Worm (Caenorhabditis elegans): ENCODE data around the gene trap-4.

- no peak for TF ChIP-seq him-1 (tag; optimal IDR thresholded peaks at IDR 0.05)
- no peak for TF ChIP-seq W03F9.2 (tag; optimal IDR thresholded peaks at IDR 0.05)
Measured at ce11 chrIII:11892939-11893338, 27.6 kb upstream of the trap-4 start, which contains the start of gene Y56A3A.41.
